Fruit fly (Drosophila melanogaster): ENCODE measurements around the gene CG14739.

CG14739 gene

dm6 chr3R:12010202-12010824 is 38.7 kb downstream of the CG14739 start, which contains the start of the genes KLHL18 and GCC185 (continued):
- TF ChIP-seq mld (GFP tag; IDR thresholded peaks at IDR 0.05; ENCODE audit: partially characterized antibody) = peak; percentile 19; the same call in 1 of the 3 replicates
- peak; percentile 89 for TF ChIP-seq Scr (GFP tag; IDR thresholded peaks at IDR 0.05; ENCODE audit: partially characterized antibody)
- no peak for TF ChIP-seq ci (GFP tag; IDR thresholded peaks at IDR 0.05)
- no peak for TF ChIP-seq Neu2 (GFP tag; optimal IDR thresholded peaks at IDR 0.05; ENCODE audit: borderline replicate concordance)
- peak; percentile 47 for TF ChIP-seq shn (GFP tag; optimal IDR thresholded peaks at IDR 0.05)
- peak in 1 of 2 experiments; percentile 73 for TF ChIP-seq Hr51 (GFP tag; optimal IDR thresholded peaks at IDR 0.05)
- TF ChIP-seq CG17328 (GFP tag; IDR thresholded peaks at IDR 0.05) = no peak
- no peak for TF ChIP-seq repo (GFP tag; optimal IDR thresholded peaks at IDR 0.05)
- peak; percentile 88 for TF ChIP-seq CG9817 (tag; optimal IDR thresholded peaks at IDR 0.05)
- peak; percentile 65 for TF ChIP-seq HmgZ (tag; optimal IDR thresholded peaks at IDR 0.05)
- TF ChIP-seq Pdp1 (GFP tag; optimal IDR thresholded peaks at IDR 0.05) = peak in 1 of 2 experiments; percentile 77
- peak; percentile 13 for TF ChIP-seq CG4328 (GFP tag; optimal IDR thresholded peaks at IDR 0.05)
- peak; percentile 71 for TF ChIP-seq Ssrp (tag; optimal IDR thresholded peaks at IDR 0.05)
- TF ChIP-seq CG15269 (tag; optimal IDR thresholded peaks at IDR 0.05) = no peak
- TF ChIP-seq CG10431 (GFP tag; optimal IDR thresholded peaks at IDR 0.05) = no peak
- TF ChIP-seq CG11085 (GFP tag; IDR thresholded peaks at IDR 0.05) = peak; percentile 68
- TF ChIP-seq Sox100B (GFP tag; optimal IDR thresholded peaks at IDR 0.05) = no peak
- TF ChIP-seq Side (GFP tag; optimal IDR thresholded peaks at IDR 0.05) = peak; percentile 17
- TF ChIP-seq CG2199 (GFP tag; IDR thresholded peaks at IDR 0.05) = no peak
- TF ChIP-seq CG5180 (GFP tag; optimal IDR thresholded peaks at IDR 0.05) = no peak
- TF ChIP-seq Vsx1 (GFP tag; optimal IDR thresholded peaks at IDR 0.05) = no peak
- TF ChIP-seq pan (optimal IDR thresholded peaks at IDR 0.05) = no peak
- TF ChIP-seq pan (GFP tag; optimal IDR thresholded peaks at IDR 0.05 in 1 of 2, IDR thresholded peaks at IDR 0.05 in 1 of 2) = peak in 1 of 2 experiments; percentile 59
- peak; percentile 91 for TF ChIP-seq nmo (GFP tag; optimal IDR thresholded peaks at IDR 0.05)
- TF ChIP-seq hb (GFP tag; IDR thresholded peaks at IDR 0.05; ENCODE audit: partially characterized antibody) = peak; percentile 78
- peak; percentile 91 for TF ChIP-seq ind (GFP tag; optimal IDR thresholded peaks at IDR 0.05)
- TF ChIP-seq Rx (GFP tag; IDR thresholded peaks at IDR 0.05) = peak; percentile 35; the same call in 1 of the 2 replicates
- TF ChIP-seq br (optimal IDR thresholded peaks at IDR 0.05) = no peak
- peak; percentile 31 for TF ChIP-seq fu2 (GFP tag; optimal IDR thresholded peaks at IDR 0.05)
- TF ChIP-seq vfl (GFP tag; optimal IDR thresholded peaks at IDR 0.05) = peak; percentile 63
- peak; percentile 83 for TF ChIP-seq CG12155 (GFP tag; optimal IDR thresholded peaks at IDR 0.05)
- no peak for TF ChIP-seq sqz (GFP tag; optimal IDR thresholded peaks at IDR 0.05)
- TF ChIP-seq ash1 (GFP tag; optimal IDR thresholded peaks at IDR 0.05) = no peak
- no peak for TF ChIP-seq pb (GFP tag; optimal IDR thresholded peaks at IDR 0.05)
- peak; percentile 74 for TF ChIP-seq Xrp1 (GFP tag; IDR thresholded peaks at IDR 0.05)
- TF ChIP-seq Sry-δ (GFP tag; optimal IDR thresholded peaks at IDR 0.05) = peak; percentile 92
- TF ChIP-seq CG11696 (GFP tag; IDR thresholded peaks at IDR 0.05) = no peak
- TF ChIP-seq sd (tag; optimal IDR thresholded peaks at IDR 0.05) = no peak
- no peak; the same call in 1 of the 2 replicates for TF ChIP-seq CG14014 (GFP tag; IDR thresholded peaks at IDR 0.05)
- peak; percentile 89 for TF ChIP-seq slbo (GFP tag; IDR thresholded peaks at IDR 0.05)
- TF ChIP-seq Dad (GFP tag; optimal IDR thresholded peaks at IDR 0.05) = no peak
- no peak for TF ChIP-seq Tbp (GFP tag; optimal IDR thresholded peaks at IDR 0.05)
- TF ChIP-seq CG30020 (tag; optimal IDR thresholded peaks at IDR 0.05) = peak; percentile 68
- no peak for TF ChIP-seq chm (GFP tag; IDR thresholded peaks at IDR 0.05)
- TF ChIP-seq CG5953 (GFP tag; IDR thresholded peaks at IDR 0.05) = no peak
- no peak for TF ChIP-seq CG43689 (GFP tag; IDR thresholded peaks at IDR 0.05)
- TF ChIP-seq CG15011 (GFP tag; optimal IDR thresholded peaks at IDR 0.05) = no peak
- TF ChIP-seq CG10209 (GFP tag; optimal IDR thresholded peaks at IDR 0.05) = no peak
- TF ChIP-seq CG16779 (GFP tag; IDR thresholded peaks at IDR 0.05) = no peak
- TF ChIP-seq sna (GFP tag; IDR thresholded peaks at IDR 0.05; ENCODE audit: partially characterized antibody) = peak; percentile 69; the same call in 1 of the 2 replicates
